Worm (Caenorhabditis elegans) whole organism, L4 larva: ENCODE data around the gene F22F1.2.
A peak's percentile ranks its signal among the peaks of the same experiment; 100 is the strongest.

Source experiments
- F26F4.8 ChIP-seq: fragments of 200-800 bp; sonication (Bioruptor generic); conservative IDR thresholded peaks from 2 replicates; pipeline ENCODE4 v1.3.6; 2022; ENCODE audit warnings: missing genetic modification characterization, missing compliant biosample characterization
- F44E2.7 ChIP-seq: fragments of 200-800 bp; sonication (Bioruptor generic); IDR thresholded peaks from 2 replicates; pipeline ENCODE4 v2.1.2; 2022; ENCODE audit warnings: missing genetic modification characterization, missing compliant biosample characterization
- Y105C5A.15 ChIP-seq: fragments of 200-800 bp; sonication (Bioruptor generic); IDR thresholded peaks from 2 replicates; pipeline ENCODE4 v1.3.6; 2022; ENCODE audit warnings: missing genetic modification characterization, missing compliant biosample characterization
- Y48G9A.11 ChIP-seq: fragments of 200-800 bp; sonication (Bioruptor generic); IDR thresholded peaks from 2 replicates; pipeline ENCODE4 v1.3.6; 2022; ENCODE audit warnings: missing genetic modification reagents, missing genetic modification characterization, missing compliant biosample characterization
- Y75B8A.6 ChIP-seq: fragments of 200-800 bp; sonication (Bioruptor generic); IDR thresholded peaks from 2 replicates; pipeline ENCODE4 v1.3.6; 2022; ENCODE audit warnings: missing genetic modification reagents, missing genetic modification characterization, missing compliant biosample characterization
- ZK337.2 ChIP-seq: fragments of 200-800 bp; sonication (Bioruptor generic); IDR thresholded peaks from 2 replicates; pipeline ENCODE4 v1.3.6; 2022; ENCODE audit warnings: missing genetic modification reagents, missing genetic modification characterization, missing compliant biosample characterization
- aha-1 ChIP-seq: fragments of 150-350 bp; peaks from one replicate; lab custom pipeline; 2014; ENCODE audit warnings: missing biosample characterization, missing genetic modification characterization
- aly-2 ChIP-seq: sonication (generic microtip); optimal IDR thresholded peaks from 2 replicates; lab custom pipeline; 2018; ENCODE audit warnings: missing biosample characterization, missing genetic modification characterization
- ama-1 ChIP-seq: fragments of 150-350 bp; optimal IDR thresholded peaks from 2 replicates; lab custom pipeline; 2014; ENCODE audit warnings: inconsistent platforms, mixed read lengths
- arid-1 ChIP-seq: fragments of 200-800 bp; sonication (Bioruptor generic); conservative IDR thresholded peaks from 2 replicates; pipeline ENCODE4 v1.3.6; 2022; ENCODE audit warnings: missing genetic modification reagents, missing genetic modification characterization, missing compliant biosample characterization
- ceh-20 ChIP-seq: fragments of 200-800 bp; sonication (Bioruptor generic); IDR thresholded peaks from 2 replicates; pipeline ENCODE4 v1.3.6; 2022; ENCODE audit warnings: missing genetic modification reagents, missing genetic modification characterization, missing compliant biosample characterization
- ceh-82 ChIP-seq: sonication (generic microtip); optimal IDR thresholded peaks from 2 replicates; lab custom pipeline; 2017; ENCODE audit warnings: missing biosample characterization, missing genetic modification characterization
- cey-2 ChIP-seq: sonication (generic microtip); optimal IDR thresholded peaks from 3 replicates; lab custom pipeline; 2017; ENCODE audit warnings: missing genetic modification characterization, mild to moderate bottlenecking, missing compliant biosample characterization, antibody characterized with exemption, borderline replicate concordance; ENCODE audit not compliant: insufficient read depth
- ctbp-1 ChIP-seq: fragments of 200-800 bp; sonication (Bioruptor generic); IDR thresholded peaks from 2 replicates; pipeline ENCODE4 v1.3.6; 2022; ENCODE audit warnings: missing genetic modification reagents, missing genetic modification characterization, missing compliant biosample characterization
- daf-16 ChIP-seq, 3 experiments: sonication (generic microtip); optimal IDR thresholded peaks; 2 replicates each; lab custom pipeline; 2016 to 2017; ENCODE audit warnings: missing genetic modification characterization in 3 of 3, missing genetic modification reagents in 3 of 3, mild to moderate bottlenecking in 2 of 3, missing compliant biosample characterization in 2 of 3, missing biosample characterization in 1 of 3, moderate library complexity in 1 of 3
- dmd-6 ChIP-seq: fragments of 200-800 bp; sonication (Bioruptor generic); IDR thresholded peaks from 2 replicates; pipeline ENCODE4 v1.3.6; 2022; ENCODE audit warnings: missing genetic modification reagents, missing genetic modification characterization, missing compliant biosample characterization
- dmd-8 ChIP-seq: fragments of 200-800 bp; sonication (Bioruptor generic); IDR thresholded peaks from 2 replicates; pipeline ENCODE4 v1.3.6; 2022; ENCODE audit warnings: missing genetic modification characterization, missing compliant biosample characterization
- dmd-9 ChIP-seq: fragments of 200-800 bp; sonication (Bioruptor generic); IDR thresholded peaks from 2 replicates; pipeline ENCODE4 v1.3.6; 2022; ENCODE audit warnings: missing genetic modification reagents, missing genetic modification characterization, missing compliant biosample characterization
- dve-1 ChIP-seq: sonication (generic microtip); optimal IDR thresholded peaks from 2 replicates; lab custom pipeline; 2017; ENCODE audit warnings: antibody characterized with exemption, mild to moderate bottlenecking, missing genetic modification characterization, missing compliant biosample characterization; ENCODE audit not compliant: insufficient read depth
- egl-43 ChIP-seq: fragments of 200-800 bp; sonication (Bioruptor generic); IDR thresholded peaks from 2 replicates; pipeline ENCODE4 v1.3.6; 2022; ENCODE audit warnings: missing genetic modification reagents, missing genetic modification characterization, missing compliant biosample characterization
- hmg-1.1 ChIP-seq: fragments of 200-800 bp; sonication (Bioruptor generic); IDR thresholded peaks from 2 replicates; pipeline ENCODE4 v1.3.6; 2022; ENCODE audit warnings: missing genetic modification reagents, missing genetic modification characterization, missing compliant biosample characterization
- lim-7 ChIP-seq: fragments of 200-800 bp; sonication (Bioruptor generic); IDR thresholded peaks from 2 replicates; pipeline ENCODE4 v1.3.6; 2022; ENCODE audit warnings: missing genetic modification characterization, missing compliant biosample characterization
- lin-1 ChIP-seq: fragments of 200-800 bp; sonication (Bioruptor generic); IDR thresholded peaks from 2 replicates; pipeline ENCODE4 v1.3.6; 2022; ENCODE audit warnings: missing genetic modification reagents, missing genetic modification characterization, missing compliant biosample characterization
- lin-29 ChIP-seq: fragments of 200-800 bp; sonication (Bioruptor generic); IDR thresholded peaks from 2 replicates; pipeline ENCODE4 v1.3.6; 2022; ENCODE audit warnings: missing genetic modification reagents, missing genetic modification characterization, missing compliant biosample characterization
- lin-38 ChIP-seq: fragments of 200-800 bp; sonication (Bioruptor generic); IDR thresholded peaks from 2 replicates; pipeline ENCODE4 v1.3.6; 2022; ENCODE audit warnings: missing genetic modification reagents, missing genetic modification characterization, missing compliant biosample characterization
- madf-5 ChIP-seq, 2 experiments: fragments of 200-800 bp; sonication (Bioruptor generic); IDR thresholded peaks; 2 replicates each; pipeline ENCODE4 v1.3.6; 2022; ENCODE audit warnings: missing compliant biosample characterization in 2 of 2, missing genetic modification characterization in 2 of 2
- madf-9 ChIP-seq: fragments of 200-800 bp; sonication (Bioruptor generic); conservative IDR thresholded peaks from 2 replicates; pipeline ENCODE4 v1.3.6; 2022; ENCODE audit warnings: missing genetic modification reagents, missing genetic modification characterization, missing compliant biosample characterization
- mep-1 ChIP-seq: fragments of 150-350 bp; sonication (generic microtip); optimal IDR thresholded peaks from 3 replicates; lab custom pipeline; 2014; ENCODE audit warnings: missing biosample characterization, missing genetic modification characterization
- mes-2 ChIP-seq: sonication (generic microtip); optimal IDR thresholded peaks from 2 replicates; lab custom pipeline; 2016; ENCODE audit warnings: missing genotype, mild to moderate bottlenecking, missing genetic modification characterization, missing compliant biosample characterization; ENCODE audit not compliant: poor library complexity, severe bottlenecking
- mxl-2 ChIP-seq: fragments of 200-800 bp; sonication (Bioruptor generic); conservative IDR thresholded peaks from 2 replicates; pipeline ENCODE4 v1.3.6; 2022; ENCODE audit warnings: missing genetic modification reagents, missing genetic modification characterization, missing compliant biosample characterization
- nhr-11 ChIP-seq: fragments of 150-350 bp; optimal IDR thresholded peaks from 2 replicates; lab custom pipeline; 2014; ENCODE audit warnings: missing biosample characterization, missing genetic modification characterization
- nhr-41 ChIP-seq: fragments of 200-800 bp; sonication (Bioruptor generic); IDR thresholded peaks from 2 replicates; pipeline ENCODE4 v1.3.6; 2022; ENCODE audit warnings: missing genetic modification reagents, missing genetic modification characterization, missing compliant biosample characterization
- nhr-42 ChIP-seq: fragments of 200-800 bp; sonication (Bioruptor generic); IDR thresholded peaks from 2 replicates; pipeline ENCODE4 v1.3.6; 2022; ENCODE audit warnings: missing genetic modification characterization, missing compliant biosample characterization
- pha-4 ChIP-seq, 2 experiments: fragments of 150-350 bp in 1 of 2; fragments of 200-800 bp in 1 of 2; sonication (Bioruptor generic) in 1 of 2; IDR thresholded peaks in 1 of 2; optimal IDR thresholded peaks in 1 of 2; 2 replicates each; pipeline versions ENCODE4 v1.3.6 to Lab custom; 2014 to 2022; ENCODE audit warnings: missing genetic modification characterization in 2 of 2, missing genetic modification reagents in 2 of 2, missing biosample characterization in 1 of 2, missing compliant biosample characterization in 1 of 2
- php-3 ChIP-seq: fragments of 200-800 bp; sonication (Bioruptor generic); IDR thresholded peaks from 2 replicates; pipeline ENCODE4 v1.3.6; 2022; ENCODE audit warnings: missing genetic modification reagents, missing genetic modification characterization, missing compliant biosample characterization
- rbr-2 ChIP-seq: sonication (generic microtip); optimal IDR thresholded peaks from 2 replicates; lab custom pipeline; 2016; ENCODE audit warnings: missing genotype, missing genetic modification characterization, missing compliant biosample characterization
- saeg-2 ChIP-seq: fragments of 200-800 bp; sonication (Bioruptor generic); IDR thresholded peaks from 2 replicates; pipeline ENCODE4 v1.3.6; 2022; ENCODE audit warnings: missing genetic modification reagents, missing genetic modification characterization, missing compliant biosample characterization
- set-16 ChIP-seq: fragments of 200-800 bp; sonication (Bioruptor generic); IDR thresholded peaks from 2 replicates; pipeline ENCODE4 v1.3.6; 2022; ENCODE audit warnings: missing genetic modification reagents, missing genetic modification characterization, missing compliant biosample characterization
- snpc-1.2 ChIP-seq: fragments of 200-800 bp; sonication (Bioruptor generic); IDR thresholded peaks from 2 replicates; pipeline ENCODE4 v1.3.6; 2022; ENCODE audit warnings: missing genetic modification reagents, missing genetic modification characterization, missing compliant biosample characterization
- tra-1 ChIP-seq: fragments of 200-800 bp; sonication (Bioruptor generic); IDR thresholded peaks from 2 replicates; pipeline ENCODE4 v1.3.6; 2022; ENCODE audit warnings: missing genetic modification reagents, missing genetic modification characterization, missing compliant biosample characterization
- unc-62 ChIP-seq, 3 experiments: fragments of 150-350 bp in 1 of 3; sonication (generic microtip); optimal IDR thresholded peaks in 2 of 3; peaks in 1 of 3; 1 replicate in 1 of 3; 2 replicates in 2 of 3; lab custom pipeline; 2014 to 2017; ENCODE audit warnings: missing biosample characterization in 3 of 3, missing genetic modification characterization in 3 of 3, missing genetic modification reagents in 3 of 3, missing genotype in 1 of 3
- vab-7 ChIP-seq: fragments of 200-800 bp; sonication (Bioruptor generic); IDR thresholded peaks from 2 replicates; pipeline ENCODE4 v1.3.6; 2022; ENCODE audit warnings: missing genetic modification reagents, missing genetic modification characterization, missing compliant biosample characterization
- zfp-3 ChIP-seq: fragments of 200-800 bp; sonication (Bioruptor generic); conservative IDR thresholded peaks from 2 replicates; pipeline ENCODE4 v1.3.6; 2022; ENCODE audit warnings: missing genetic modification reagents, missing genetic modification characterization, missing compliant biosample characterization

Gene F22F1.2

ce11 chrX:8156502-8156901, 6.0 kb upstream of the F22F1.2 start (continued):
- TF ChIP-seq mxl-2 (no peak), unc-62 (GFP tag; optimal IDR thresholded peaks at IDR 0.05 in 1 of 2; lab: Kevin White, UChicago) (no peak), unc-62 (tag; optimal IDR thresholded peaks at IDR 0.05; lab: Kevin White, UChicago) (no peak)

- TF ChIP-seq cey-2 (no peak), Y75B8A.6 (GFP tag; lab: Robert Waterston, UW) (0 out of 2 replicates have a peak, but pooled peaks have one; percentile 61), snpc-1.2 (0 out of 2 replicates have a peak, but pooled peaks have one; percentile 9), ama-1 (lab: Kevin White, UChicago) (no peak), ctbp-1 (peak; percentile 50; the same call in 1 of the 2 replicates), ceh-82 (tag; lab: Kevin White, UChicago) (no peak), ZK337.2 (GFP tag; lab: Robert Waterston, UW) (peak; percentile 45; the same call in 1 of the 2 replicates), dmd-6 (GFP tag; lab: Robert Waterston, UW) (no peak; the same call in 1 of the 2 replicates), F26F4.8 (peak; percentile 77), egl-43 (GFP tag; lab: Robert Waterston, UW) (peak; percentile 88), tra-1 (GFP tag; lab: Robert Waterston, UW) (peak; percentile 50; the same call in 1 of the 2 replicates), pha-4 (GFP tag; IDR thresholded peaks at IDR 0.05; lab: Robert Waterston, UW) (peak; percentile 73), pha-4 (tag; optimal IDR thresholded peaks at IDR 0.05; lab: Kevin White, UChicago) (no peak), aha-1 (peak; percentile 48), Y48G9A.11 (GFP tag; lab: Robert Waterston, UW) (peak; percentile 26), F44E2.7 (GFP tag; lab: Robert Waterston, UW) (peak; percentile 63; the same call in 1 of the 2 replicates), mes-2 (tag; lab: Kevin White, UChicago) (peak; percentile 76), daf-16 (GFP tag; optimal IDR thresholded peaks at IDR 0.05; lab: Kevin White, UChicago) (no peak), daf-16 (tag; optimal IDR thresholded peaks at IDR 0.05; lab: Kevin White, UChicago) (peak; percentile 22), php-3 (peak; percentile 56), lin-29 (GFP tag; lab: Robert Waterston, UW) (peak; percentile 25; the same call in 1 of the 2 replicates), lin-38 (peak; percentile 52), dmd-9 (GFP tag; lab: Robert Waterston, UW) (0 out of 2 replicates have a peak, but pooled peaks have one; percentile 37), zfp-3 (GFP tag; lab: Robert Waterston, UW) (0 out of 2 replicates have a peak, but pooled peaks have one; percentile 42), nhr-42 (GFP tag; lab: Robert Waterston, UW) (peak; percentile 66; the same call in 1 of the 2 replicates), hmg-1.1 (GFP tag; lab: Robert Waterston, UW) (peak; percentile 77), aly-2 (no peak), mep-1 (tag; lab: Kevin White, UChicago) (no peak), lin-1 (GFP tag; lab: Robert Waterston, UW) (peak; percentile 66; the same call in 1 of the 2 replicates), nhr-11 (tag; lab: Kevin White, UChicago) (no peak), nhr-41 (GFP tag; lab: Robert Waterston, UW) (peak; percentile 64; the same call in 1 of the 2 replicates), madf-9 (peak; percentile 60; the same call in 1 of the 2 replicates), set-16 (GFP tag; lab: Robert Waterston, UW) (peak; percentile 29; the same call in 1 of the 2 replicates), ceh-20 (GFP tag; lab: Robert Waterston, UW) (0 out of 2 replicates have a peak, but pooled peaks have one; percentile 26), unc-62 (GFP tag; optimal IDR thresholded peaks at IDR 0.05 in 1 of 2; lab: Kevin White, UChicago) (peak in 1 of 2 experiments; percentile 54), unc-62 (tag; optimal IDR thresholded peaks at IDR 0.05; lab: Kevin White, UChicago) (no peak), Y105C5A.15 (GFP tag; lab: Robert Waterston, UW) (peak; percentile 81; the same call in 1 of the 2 replicates), dmd-8 (peak; percentile 85), arid-1 (GFP tag; lab: Robert Waterston, UW) (peak; percentile 65), saeg-2 (GFP tag; lab: Robert Waterston, UW) (0 out of 2 replicates have a peak, but pooled peaks have one; percentile 26), vab-7 (peak; percentile 68), rbr-2 (no peak), dve-1 (no peak), madf-5 (GFP tag; IDR thresholded peaks at IDR 0.05; lab: Robert Waterston, UW) (peak in 1 of 2 experiments; percentile 78; a peak in 3 of 4 replicates), lim-7 (GFP tag; lab: Robert Waterston, UW) (peak; percentile 85)
Observed at ce11 chrX:8155969-8156368, 5.4 kb upstream of the F22F1.2 start.
